Fruit fly (Drosophila melanogaster) whole organism, embryonic: Measurements from ENCODE around the gene Bet1.

Experiments
- Abd-B ChIP-seq: fragments of 200-800 bp; sonication (Bioruptor generic); optimal IDR thresholded peaks from 2 replicates; lab custom pipeline; 2018; ENCODE audit warnings: missing biosample characterization, mild to moderate bottlenecking, missing genetic modification characterization, moderate library complexity
- Antp ChIP-seq: fragments of 200-800 bp; sonication (Bioruptor generic); optimal IDR thresholded peaks from 3 replicates; lab custom pipeline; 2016; ENCODE audit warnings: missing biosample characterization, missing genetic modification characterization
- Awh ChIP-seq: fragments of 200-800 bp; sonication (Bioruptor generic); IDR thresholded peaks from 2 replicates; pipeline ENCODE4, ENCODE4 v1.3.6; 2022; ENCODE audit warnings: missing biosample characterization, missing genetic modification characterization
- CG1024 ChIP-seq: fragments of 200-800 bp; sonication (Bioruptor generic); IDR thresholded peaks from 2 replicates; pipeline ENCODE4 v1.3.6; 2022; ENCODE audit warnings: missing biosample characterization, missing genetic modification characterization
- CG10274 ChIP-seq: fragments of 200-800 bp; sonication (Bioruptor generic); optimal IDR thresholded peaks from 3 replicates; lab custom pipeline; 2017; ENCODE audit warnings: missing biosample characterization, mild to moderate bottlenecking, missing genetic modification characterization
- CG11504 ChIP-seq: fragments of 200-800 bp; sonication (Bioruptor generic); optimal IDR thresholded peaks from 3 replicates; lab custom pipeline; 2019; ENCODE audit warnings: missing biosample characterization, mild to moderate bottlenecking, missing genetic modification characterization, moderate library complexity
- CG17385 ChIP-seq: fragments of 200-800 bp; sonication (Bioruptor generic); optimal IDR thresholded peaks from 3 replicates; lab custom pipeline; 2018; ENCODE audit warnings: missing biosample characterization, mild to moderate bottlenecking, missing genetic modification characterization
- CG18599 ChIP-seq: fragments of 200-800 bp; sonication (Bioruptor generic); optimal IDR thresholded peaks from 3 replicates; lab custom pipeline; 2017; ENCODE audit warnings: missing biosample characterization, missing genetic modification characterization, mild to moderate bottlenecking, moderate library complexity, missing genetic modification reagents
- CG2678 ChIP-seq: fragments of 200-800 bp; sonication (Bioruptor generic); optimal IDR thresholded peaks from 3 replicates; lab custom pipeline; 2019; ENCODE audit warnings: missing biosample characterization, mild to moderate bottlenecking, missing genetic modification characterization, moderate library complexity
- CG2875 ChIP-seq: fragments of 200-800 bp; sonication (Bioruptor generic); optimal IDR thresholded peaks from 2 replicates; lab custom pipeline; 2017; ENCODE audit warnings: missing biosample characterization, mild to moderate bottlenecking, missing genetic modification characterization, missing genetic modification reagents
- CG33557 ChIP-seq: fragments of 200-800 bp; sonication (Bioruptor generic); optimal IDR thresholded peaks from 2 replicates; lab custom pipeline; 2019; ENCODE audit warnings: missing biosample characterization, mild to moderate bottlenecking, missing genetic modification characterization, moderate library complexity
- CG43689 ChIP-seq: fragments of 200-800 bp; sonication (Bioruptor generic); IDR thresholded peaks from 2 replicates; pipeline ENCODE4 v1.3.6; 2022; ENCODE audit warnings: missing biosample characterization, missing genetic modification characterization
- CG4707 ChIP-seq: fragments of 200-800 bp; sonication (Bioruptor generic); optimal IDR thresholded peaks from 2 replicates; lab custom pipeline; 2018; ENCODE audit warnings: missing biosample characterization, mild to moderate bottlenecking, missing genetic modification characterization, moderate library complexity
- CG4854 ChIP-seq: fragments of 200-800 bp; sonication (Bioruptor generic); optimal IDR thresholded peaks from 2 replicates; lab custom pipeline; 2016; ENCODE audit warnings: missing biosample characterization, missing genetic modification characterization, inconsistent platforms
- CG6683 ChIP-seq: fragments of 200-800 bp; sonication (Bioruptor generic); optimal IDR thresholded peaks from 2 replicates; lab custom pipeline; 2017; ENCODE audit warnings: missing biosample characterization, mild to moderate bottlenecking, missing genetic modification characterization, missing genetic modification reagents
- CG6765 ChIP-seq: fragments of 200-800 bp; sonication (Bioruptor generic); optimal IDR thresholded peaks from 3 replicates; lab custom pipeline; 2017; ENCODE audit warnings: missing biosample characterization, mild to moderate bottlenecking, missing genetic modification characterization
- CG7963 ChIP-seq: fragments of 200-800 bp; sonication (Bioruptor generic); IDR thresholded peaks from 3 replicates; pipeline ENCODE4 v1.3.6; 2022; ENCODE audit warnings: missing biosample characterization, missing genetic modification characterization; ENCODE audit not compliant: partially characterized antibody
- CG8290 ChIP-seq, 3 experiments: fragments of 200-800 bp; sonication (Bioruptor generic); optimal IDR thresholded peaks; 2 replicates each; lab custom pipeline; 2016 to 2019; ENCODE audit warnings: missing biosample characterization in 3 of 3, missing genetic modification characterization in 3 of 3, mild to moderate bottlenecking in 2 of 3, moderate library complexity in 1 of 3
- CG8924 ChIP-seq: fragments of 200-800 bp; optimal IDR thresholded peaks from 3 replicates; lab custom pipeline; 2019; ENCODE audit warnings: missing biosample characterization, mild to moderate bottlenecking, missing genetic modification characterization, moderate library complexity
- CG9215 ChIP-seq: fragments of 200-800 bp; sonication (Bioruptor generic); IDR thresholded peaks from 2 replicates; pipeline ENCODE4 v1.3.6; 2022; ENCODE audit warnings: missing biosample characterization, missing genetic modification characterization
- CkIIα-i1 ChIP-seq: fragments of 200-800 bp; sonication (Bioruptor generic); IDR thresholded peaks from 2 replicates; pipeline ENCODE4 v1.3.6; 2022; ENCODE audit warnings: missing biosample characterization, missing genetic modification characterization
- D19A ChIP-seq: fragments of 200-800 bp; optimal IDR thresholded peaks from 3 replicates; lab custom pipeline; 2019; ENCODE audit warnings: missing biosample characterization, mild to moderate bottlenecking, missing genetic modification characterization, moderate library complexity
- Drgx ChIP-seq: fragments of 200-800 bp; sonication (Bioruptor generic); IDR thresholded peaks from 2 replicates; pipeline ENCODE4 v1.3.6; 2022; ENCODE audit warnings: missing biosample characterization, missing genetic modification characterization
- E2f1 ChIP-seq: fragments of 200-800 bp; sonication (Bioruptor generic); IDR thresholded peaks from 2 replicates; pipeline ENCODE4 v1.3.6; 2022; ENCODE audit warnings: missing biosample characterization, missing genetic modification characterization
- HmgZ ChIP-seq: fragments of 200-800 bp; sonication (Bioruptor generic); optimal IDR thresholded peaks from 2 replicates; lab custom pipeline; 2018; ENCODE audit warnings: missing biosample characterization, mild to moderate bottlenecking, missing genetic modification characterization
- Lhr ChIP-seq: fragments of 200-800 bp; sonication (Bioruptor generic); optimal IDR thresholded peaks from 3 replicates; lab custom pipeline; 2017; ENCODE audit warnings: mild to moderate bottlenecking, missing biosample characterization, missing genetic modification reagents, missing genetic modification characterization
- Lpt ChIP-seq: fragments of >200 bp; optimal IDR thresholded peaks from 2 replicates; lab custom pipeline; 2018; ENCODE audit warnings: missing biosample characterization, missing genetic modification characterization
- NfI ChIP-seq: fragments of 200-800 bp; sonication (Bioruptor generic); optimal IDR thresholded peaks from 3 replicates; lab custom pipeline; 2018; ENCODE audit warnings: missing biosample characterization, mild to moderate bottlenecking, missing genetic modification characterization, moderate library complexity
- Optix ChIP-seq: fragments of 200-800 bp; sonication (Bioruptor generic); IDR thresholded peaks from 3 replicates; pipeline ENCODE4 v1.3.6; 2022; ENCODE audit warnings: missing biosample characterization, missing genetic modification characterization
- Trl ChIP-seq, 3 experiments: fragments of >200 bp in 2 of 3; fragments of 200-800 bp in 1 of 3; sonication (Bioruptor generic) in 1 of 3; optimal IDR thresholded peaks; 2 replicates in 1 of 3; 3 replicates in 2 of 3; lab custom pipeline; 2016 to 2017; ENCODE audit warnings: missing biosample characterization in 1 of 3, missing genetic modification characterization in 1 of 3
- btn ChIP-seq: fragments of 200-800 bp; sonication (Bioruptor generic); optimal IDR thresholded peaks from 2 replicates; lab custom pipeline; 2016; ENCODE audit warnings: missing biosample characterization, missing genetic modification characterization
- cwo ChIP-seq: fragments of 200-800 bp; sonication (Bioruptor generic); optimal IDR thresholded peaks from 3 replicates; lab custom pipeline; 2017; ENCODE audit warnings: missing biosample characterization, missing genetic modification characterization, mild to moderate bottlenecking, moderate library complexity, missing genetic modification reagents
- dan ChIP-seq: fragments of 200-800 bp; sonication (Bioruptor generic); IDR thresholded peaks from 2 replicates; pipeline ENCODE4 v1.3.6; 2022; ENCODE audit warnings: missing biosample characterization, missing genetic modification characterization
- dati ChIP-seq: fragments of 200-800 bp; sonication (Bioruptor generic); IDR thresholded peaks from 2 replicates; pipeline ENCODE4 v1.3.6; 2022; ENCODE audit warnings: missing biosample characterization, missing genetic modification characterization
- gcm2 ChIP-seq: fragments of 200-800 bp; sonication (Bioruptor generic); optimal IDR thresholded peaks from 2 replicates; lab custom pipeline; 2016; ENCODE audit warnings: missing biosample characterization, missing genetic modification characterization
- grau ChIP-seq: fragments of 200-800 bp; optimal IDR thresholded peaks from 3 replicates; lab custom pipeline; 2019; ENCODE audit warnings: missing biosample characterization, mild to moderate bottlenecking, missing genetic modification characterization, moderate library complexity
- insv ChIP-seq, 2 experiments: fragments of 200-800 bp; sonication (Bioruptor generic); optimal IDR thresholded peaks; 3 replicates each; lab custom pipeline; 2016 to 2018; ENCODE audit warnings: missing biosample characterization in 2 of 2, missing genetic modification characterization in 2 of 2
- jigr1 ChIP-seq: fragments of 200-800 bp; sonication (Bioruptor generic); IDR thresholded peaks from 3 replicates; pipeline ENCODE4 v1.3.6; 2022; ENCODE audit warnings: missing biosample characterization, missing genetic modification characterization
- pan ChIP-seq, 4 experiments: fragments of >200 bp in 3 of 4; fragments of 200-800 bp in 1 of 4; sonication (Bioruptor generic) in 1 of 4; optimal IDR thresholded peaks in 3 of 4; IDR thresholded peaks in 1 of 4; 2 replicates each; pipeline versions ENCODE4 v1.3.6 to Lab custom; 2017 to 2022; ENCODE audit warnings: missing biosample characterization in 2 of 4, missing genetic modification characterization in 2 of 4, mixed read lengths in 1 of 4
- pfk ChIP-seq: fragments of 200-800 bp; sonication (Bioruptor generic); optimal IDR thresholded peaks from 2 replicates; lab custom pipeline; 2018; ENCODE audit warnings: missing biosample characterization, mild to moderate bottlenecking, missing genetic modification characterization, moderate library complexity
- pita ChIP-seq: fragments of 200-800 bp; sonication (Bioruptor generic); optimal IDR thresholded peaks from 2 replicates; lab custom pipeline; 2017; ENCODE audit warnings: missing biosample characterization, mild to moderate bottlenecking, missing genetic modification characterization
- repo ChIP-seq: fragments of 200-800 bp; sonication (Bioruptor generic); optimal IDR thresholded peaks from 2 replicates; lab custom pipeline; 2016; ENCODE audit warnings: missing biosample characterization, missing genetic modification characterization
- sd ChIP-seq: fragments of 200-800 bp; sonication (Bioruptor generic); optimal IDR thresholded peaks from 3 replicates; lab custom pipeline; 2018; ENCODE audit warnings: missing biosample characterization, mild to moderate bottlenecking, missing genetic modification characterization, moderate library complexity
- slou ChIP-seq: fragments of 200-800 bp; sonication (Bioruptor generic); optimal IDR thresholded peaks from 3 replicates; lab custom pipeline; 2016; ENCODE audit warnings: missing biosample characterization, missing genetic modification characterization
- so ChIP-seq: fragments of 200-800 bp; sonication (Bioruptor generic); IDR thresholded peaks from 3 replicates; pipeline ENCODE4 v1.3.6; 2022; ENCODE audit warnings: missing biosample characterization, missing genetic modification characterization
- unc-4 ChIP-seq: fragments of 200-800 bp; sonication (Bioruptor generic); IDR thresholded peaks from 2 replicates; pipeline ENCODE4 v1.3.6; 2022; ENCODE audit warnings: missing biosample characterization, missing genetic modification characterization; ENCODE audit not compliant: partially characterized antibody

Bet1 gene

dm6 chr3L:19261720-19262119, 526 bp downstream of the Bet1 start (continued):
- TF ChIP-seq CG17385 (GFP tag; lab: Kevin White, UChicago): no peak
- TF ChIP-seq pan (optimal IDR thresholded peaks at IDR 0.05; lab: Kevin White, UChicago): no peak
- TF ChIP-seq pan (GFP tag; optimal IDR thresholded peaks at IDR 0.05 in 1 of 2, IDR thresholded peaks at IDR 0.05 in 1 of 2): no peak
- TF ChIP-seq Abd-B (GFP tag; lab: Kevin White, UChicago): no peak
- TF ChIP-seq CG2678 (tag; lab: Kevin White, UChicago): no peak
- TF ChIP-seq CG7963 (GFP tag; lab: Robert Waterston, UW): 0 out of 3 replicates have a peak, but pooled peaks have one; percentile 54

dm6 chr3L:19263480-19264140, 2.4 kb downstream of the Bet1 start, which contains the start of the genes CG42374 and Mettl5:
Gene CG42374, plus strand, starts transcription at chr3L:19263766.
Gene Mettl5, plus strand, starts transcription at chr3L:19263766.
- TF ChIP-seq dan (no peak), Awh (GFP tag; lab: Robert Waterston, UW) (peak; percentile 60; the same call in 1 of the 2 replicates), Trl (optimal IDR thresholded peaks at IDR 0.05; lab: Kevin White, UChicago) (no peak), Trl (GFP tag; optimal IDR thresholded peaks at IDR 0.05; lab: Kevin White, UChicago) (no peak), unc-4 (GFP tag; lab: Robert Waterston, UW) (no peak), CG7963 (GFP tag; lab: Robert Waterston, UW) (no peak), gcm2 (GFP tag; lab: Kevin White, UChicago) (no peak), CG1024 (GFP tag; lab: Robert Waterston, UW) (no peak), CG4707 (GFP tag; lab: Kevin White, UChicago) (no peak), CG8290 (GFP tag; optimal IDR thresholded peaks at IDR 0.05; lab: Kevin White, UChicago) (no peak), CG8290 (tag; optimal IDR thresholded peaks at IDR 0.05; lab: Kevin White, UChicago) (peak in 1 of 2 experiments; percentile 52), CG43689 (GFP tag; lab: Robert Waterston, UW) (no peak), CkIIα-i1 (no peak), grau (tag; lab: Kevin White, UChicago) (peak; percentile 51), Antp (no peak), pfk (GFP tag; lab: Kevin White, UChicago) (no peak), CG6765 (GFP tag; lab: Kevin White, UChicago) (peak; percentile 29), CG33557 (GFP tag; lab: Kevin White, UChicago) (no peak), NfI (GFP tag; lab: Kevin White, UChicago) (peak; percentile 30), Optix (no peak), CG8924 (tag; lab: Kevin White, UChicago) (no peak), pita (GFP tag; lab: Kevin White, UChicago) (no peak), Lpt (GFP tag; lab: Kevin White, UChicago) (no peak), insv (GFP tag; optimal IDR thresholded peaks at IDR 0.05; lab: Kevin White, UChicago) (no peak), repo (no peak), CG6683 (GFP tag; lab: Kevin White, UChicago) (peak; percentile 12), so (GFP tag; lab: Robert Waterston, UW) (no peak), slou (GFP tag; lab: Kevin White, UChicago) (no peak), dati (GFP tag; lab: Robert Waterston, UW) (no peak), jigr1 (no peak), cwo (GFP tag; lab: Kevin White, UChicago) (peak; percentile 74), CG2875 (GFP tag; lab: Kevin White, UChicago) (no peak), CG18599 (GFP tag; lab: Kevin White, UChicago) (peak; percentile 45), Lhr (GFP tag; lab: Kevin White, UChicago) (no peak), btn (GFP tag; lab: Kevin White, UChicago) (no peak), CG11504 (tag; lab: Kevin White, UChicago) (peak; percentile 53), Drgx (GFP tag; lab: Robert Waterston, UW) (peak; percentile 76), sd (tag; lab: Kevin White, UChicago) (peak; percentile 27), CG4854 (GFP tag; lab: Kevin White, UChicago) (no peak), D19A (tag; lab: Kevin White, UChicago) (peak; percentile 32), CG10274 (GFP tag; lab: Kevin White, UChicago) (no peak), E2f1 (GFP tag; lab: Robert Waterston, UW) (peak; percentile 25; the same call in 1 of the 2 replicates), CG9215 (GFP tag; lab: Robert Waterston, UW) (no peak), HmgZ (tag; lab: Kevin White, UChicago) (peak; percentile 42)
